Fruit fly (Drosophila melanogaster) whole organism, embryonic: ENCODE measurements around the gene BthD.

Source experiments
- Abd-B ChIP-seq: fragments of 200-800 bp; sonication (Bioruptor generic); optimal IDR thresholded peaks from 2 replicates; lab custom pipeline; 2018; ENCODE audit warnings: missing biosample characterization, mild to moderate bottlenecking, missing genetic modification characterization, moderate library complexity
- CG10565 ChIP-seq: fragments of 200-800 bp; sonication (Bioruptor generic); optimal IDR thresholded peaks from 3 replicates; lab custom pipeline; 2016; ENCODE audit warnings: missing biosample characterization, mild to moderate bottlenecking, missing genetic modification characterization
- CG11398 ChIP-seq: fragments of 200-800 bp; sonication (Bioruptor generic); optimal IDR thresholded peaks from 2 replicates; lab custom pipeline; 2016; ENCODE audit warnings: missing biosample characterization, missing genetic modification characterization
- CG11504 ChIP-seq: fragments of 200-800 bp; sonication (Bioruptor generic); optimal IDR thresholded peaks from 3 replicates; lab custom pipeline; 2019; ENCODE audit warnings: missing biosample characterization, mild to moderate bottlenecking, missing genetic modification characterization, moderate library complexity
- CG12391 ChIP-seq: fragments of 200-800 bp; sonication (Bioruptor generic); optimal IDR thresholded peaks from 3 replicates; lab custom pipeline; 2018; ENCODE audit warnings: missing biosample characterization, mild to moderate bottlenecking, missing genetic modification characterization, moderate library complexity
- CG12769 ChIP-seq: fragments of 200-800 bp; sonication (Bioruptor generic); optimal IDR thresholded peaks from 2 replicates; lab custom pipeline; 2019; ENCODE audit warnings: missing biosample characterization, mild to moderate bottlenecking, missing genetic modification characterization, moderate library complexity
- CG13894 ChIP-seq: fragments of 200-800 bp; sonication (Bioruptor generic); optimal IDR thresholded peaks from 3 replicates; lab custom pipeline; 2018; ENCODE audit warnings: missing biosample characterization, mild to moderate bottlenecking, missing genetic modification characterization, moderate library complexity
- CG15011 ChIP-seq: fragments of 200-800 bp; sonication (Bioruptor generic); optimal IDR thresholded peaks from 3 replicates; lab custom pipeline; 2018; ENCODE audit warnings: missing biosample characterization, mild to moderate bottlenecking, missing genetic modification characterization
- CG1529 ChIP-seq: fragments of 200-800 bp; sonication (Bioruptor generic); optimal IDR thresholded peaks from 3 replicates; lab custom pipeline; 2018; ENCODE audit warnings: missing biosample characterization, missing genetic modification characterization
- CG15601 ChIP-seq: fragments of 200-800 bp; sonication (Bioruptor generic); optimal IDR thresholded peaks from 3 replicates; lab custom pipeline; 2019; ENCODE audit warnings: missing biosample characterization, mild to moderate bottlenecking, missing genetic modification characterization, moderate library complexity
- CG2678 ChIP-seq: fragments of 200-800 bp; sonication (Bioruptor generic); optimal IDR thresholded peaks from 3 replicates; lab custom pipeline; 2019; ENCODE audit warnings: missing biosample characterization, mild to moderate bottlenecking, missing genetic modification characterization, moderate library complexity
- CG2712 ChIP-seq: fragments of 200-800 bp; optimal IDR thresholded peaks from 3 replicates; lab custom pipeline; 2019; ENCODE audit warnings: missing biosample characterization, mild to moderate bottlenecking, missing genetic modification characterization, moderate library complexity
- CG2889 ChIP-seq: fragments of 200-800 bp; sonication (Bioruptor generic); IDR thresholded peaks from 3 replicates; pipeline ENCODE4 v1.3.6; 2022; ENCODE audit warnings: missing biosample characterization, missing genetic modification characterization
- CG31441 ChIP-seq: fragments of 200-800 bp; sonication (Bioruptor generic); IDR thresholded peaks from 2 replicates; pipeline ENCODE4 v1.3.6; 2022; ENCODE audit warnings: missing biosample characterization, missing genetic modification characterization
- CG33213 ChIP-seq: fragments of 200-800 bp; sonication (Bioruptor generic); optimal IDR thresholded peaks from 3 replicates; lab custom pipeline; 2016; ENCODE audit warnings: missing biosample characterization, missing genetic modification characterization
- CG3726 ChIP-seq: fragments of 200-800 bp; sonication (Bioruptor generic); IDR thresholded peaks from 3 replicates; pipeline ENCODE4, ENCODE4 v1.3.6; 2022; ENCODE audit warnings: missing biosample characterization, missing genetic modification characterization
- CG42726 ChIP-seq: fragments of 200-800 bp; sonication (Bioruptor generic); IDR thresholded peaks from 2 replicates; pipeline ENCODE4 v1.3.6; 2022; ENCODE audit warnings: missing biosample characterization, missing genetic modification characterization; ENCODE audit not compliant: partially characterized antibody
- CG4328 ChIP-seq: fragments of 200-800 bp; sonication (Bioruptor generic); optimal IDR thresholded peaks from 3 replicates; lab custom pipeline; 2017; ENCODE audit warnings: missing biosample characterization, missing genetic modification reagents, missing genetic modification characterization
- CG8281 ChIP-seq: fragments of 200-800 bp; sonication (Bioruptor generic); optimal IDR thresholded peaks from 2 replicates; lab custom pipeline; 2018; ENCODE audit warnings: missing biosample characterization, mild to moderate bottlenecking, missing genetic modification characterization, moderate library complexity
- CG8290 ChIP-seq, 3 experiments: fragments of 200-800 bp; sonication (Bioruptor generic); optimal IDR thresholded peaks; 2 replicates each; lab custom pipeline; 2016 to 2019; ENCODE audit warnings: missing biosample characterization in 3 of 3, missing genetic modification characterization in 3 of 3, mild to moderate bottlenecking in 2 of 3, moderate library complexity in 1 of 3
- CG8359 ChIP-seq: fragments of 200-800 bp; sonication (Bioruptor generic); optimal IDR thresholded peaks from 2 replicates; lab custom pipeline; 2017; ENCODE audit warnings: missing biosample characterization, mild to moderate bottlenecking, missing genetic modification characterization, borderline replicate concordance
- CG9727 ChIP-seq: fragments of 200-800 bp; sonication (Bioruptor generic); optimal IDR thresholded peaks from 3 replicates; lab custom pipeline; 2017; ENCODE audit warnings: missing biosample characterization, mild to moderate bottlenecking, missing genetic modification characterization
- D19A ChIP-seq: fragments of 200-800 bp; optimal IDR thresholded peaks from 3 replicates; lab custom pipeline; 2019; ENCODE audit warnings: missing biosample characterization, mild to moderate bottlenecking, missing genetic modification characterization, moderate library complexity
- ERR ChIP-seq: fragments of 200-800 bp; sonication (Bioruptor generic); optimal IDR thresholded peaks from 2 replicates; lab custom pipeline; 2016; ENCODE audit warnings: missing biosample characterization, missing genetic modification characterization
- Jarid2 ChIP-seq: fragments of 200-800 bp; sonication (Bioruptor generic); optimal IDR thresholded peaks from 3 replicates; lab custom pipeline; 2017; ENCODE audit warnings: mild to moderate bottlenecking, missing biosample characterization, missing genetic modification reagents, missing genetic modification characterization
- Meics ChIP-seq: fragments of 200-800 bp; sonication (Bioruptor generic); optimal IDR thresholded peaks from 2 replicates; lab custom pipeline; 2017; ENCODE audit warnings: missing biosample characterization, mild to moderate bottlenecking, missing genetic modification characterization
- Myb ChIP-seq: fragments of 200-800 bp; sonication (Bioruptor generic); optimal IDR thresholded peaks from 2 replicates; lab custom pipeline; 2016; ENCODE audit warnings: missing biosample characterization, missing genetic modification characterization
- Rx ChIP-seq: fragments of 200-800 bp; sonication (Bioruptor generic); IDR thresholded peaks from 2 replicates; pipeline ENCODE4 v1.3.6; 2022; ENCODE audit warnings: missing biosample characterization, missing genetic modification characterization
- Sox100B ChIP-seq: fragments of 200-800 bp; sonication (Bioruptor generic); optimal IDR thresholded peaks from 3 replicates; lab custom pipeline; 2018; ENCODE audit warnings: missing biosample characterization, mild to moderate bottlenecking, missing genetic modification characterization
- amos ChIP-seq: fragments of 200-800 bp; sonication (Bioruptor generic); IDR thresholded peaks from 2 replicates; pipeline ENCODE4 v1.3.6; 2022; ENCODE audit warnings: missing biosample characterization, missing genetic modification characterization; ENCODE audit not compliant: partially characterized antibody
- bcd ChIP-seq: fragments of 200-800 bp; sonication (Bioruptor generic); optimal IDR thresholded peaks from 2 replicates; lab custom pipeline; 2017; ENCODE audit warnings: missing biosample characterization, mild to moderate bottlenecking, missing genetic modification characterization
- ci ChIP-seq: fragments of 200-800 bp; sonication (Bioruptor generic); IDR thresholded peaks from 3 replicates; pipeline ENCODE4 v1.3.6; 2022; ENCODE audit warnings: missing biosample characterization, missing genetic modification characterization
- crp ChIP-seq, 2 experiments: fragments of 200-800 bp; sonication (Bioruptor generic); optimal IDR thresholded peaks; 2 replicates in 1 of 2; 3 replicates in 1 of 2; lab custom pipeline; 2017; ENCODE audit warnings: missing biosample characterization in 2 of 2, missing genetic modification characterization in 2 of 2, mild to moderate bottlenecking in 1 of 2, moderate library complexity in 1 of 2
- gt ChIP-seq: fragments of 200-800 bp; sonication (Bioruptor generic); IDR thresholded peaks from 2 replicates; pipeline ENCODE4 v1.3.6; 2022; ENCODE audit warnings: missing biosample characterization, missing genetic modification characterization
- lmd ChIP-seq: fragments of 200-800 bp; sonication (Bioruptor generic); IDR thresholded peaks from 2 replicates; pipeline ENCODE4 v1.3.6; 2022; ENCODE audit warnings: missing biosample characterization, missing genetic modification characterization
- nau ChIP-seq: fragments of 200-800 bp; sonication (Bioruptor generic); optimal IDR thresholded peaks from 3 replicates; lab custom pipeline; 2017; ENCODE audit warnings: missing biosample characterization, mild to moderate bottlenecking, missing genetic modification characterization, missing genetic modification reagents
- onecut ChIP-seq: fragments of 200-800 bp; sonication (Bioruptor generic); IDR thresholded peaks from 2 replicates; pipeline ENCODE4 v1.3.6; 2022; ENCODE audit warnings: missing biosample characterization, missing genetic modification characterization
- peb ChIP-seq: fragments of 200-800 bp; sonication (Bioruptor generic); IDR thresholded peaks from 2 replicates; pipeline ENCODE4 v1.3.6; 2022; ENCODE audit warnings: missing biosample characterization, missing genetic modification characterization
- psq ChIP-seq: fragments of 200-800 bp; sonication (Bioruptor generic); optimal IDR thresholded peaks from 2 replicates; lab custom pipeline; 2017; ENCODE audit warnings: missing biosample characterization, missing genetic modification characterization
- ro ChIP-seq: fragments of 200-800 bp; sonication (Bioruptor generic); IDR thresholded peaks from 2 replicates; pipeline ENCODE4 v1.3.6; 2022; ENCODE audit warnings: missing biosample characterization, missing genetic modification characterization
- run ChIP-seq: fragments of 200-800 bp; sonication (Bioruptor generic); optimal IDR thresholded peaks from 3 replicates; lab custom pipeline; 2018; ENCODE audit warnings: missing biosample characterization, mild to moderate bottlenecking, missing genetic modification characterization
- scrt ChIP-seq: fragments of 200-800 bp; sonication (Bioruptor generic); optimal IDR thresholded peaks from 2 replicates; lab custom pipeline; 2018; ENCODE audit warnings: missing biosample characterization, mild to moderate bottlenecking, missing genetic modification characterization, moderate library complexity
- sna ChIP-seq: fragments of 200-800 bp; sonication (Bioruptor generic); IDR thresholded peaks from 2 replicates; pipeline ENCODE4 v1.3.6; 2022; ENCODE audit warnings: missing biosample characterization, missing genetic modification characterization; ENCODE audit not compliant: partially characterized antibody
- ssp ChIP-seq: fragments of 200-800 bp; sonication (Bioruptor generic); IDR thresholded peaks from 2 replicates; pipeline ENCODE4 v1.3.6; 2022; ENCODE audit warnings: missing biosample characterization, missing genetic modification characterization
- tgo ChIP-seq: fragments of 200-800 bp; sonication (Bioruptor generic); IDR thresholded peaks from 3 replicates; pipeline ENCODE4 v1.3.6; 2022; ENCODE audit warnings: missing biosample characterization, missing genetic modification characterization
- zen ChIP-seq: fragments of 200-800 bp; sonication (Bioruptor generic); optimal IDR thresholded peaks from 3 replicates; lab custom pipeline; 2018; ENCODE audit warnings: missing biosample characterization, mild to moderate bottlenecking, missing genetic modification characterization, moderate library complexity

The BthD gene

DNA sequence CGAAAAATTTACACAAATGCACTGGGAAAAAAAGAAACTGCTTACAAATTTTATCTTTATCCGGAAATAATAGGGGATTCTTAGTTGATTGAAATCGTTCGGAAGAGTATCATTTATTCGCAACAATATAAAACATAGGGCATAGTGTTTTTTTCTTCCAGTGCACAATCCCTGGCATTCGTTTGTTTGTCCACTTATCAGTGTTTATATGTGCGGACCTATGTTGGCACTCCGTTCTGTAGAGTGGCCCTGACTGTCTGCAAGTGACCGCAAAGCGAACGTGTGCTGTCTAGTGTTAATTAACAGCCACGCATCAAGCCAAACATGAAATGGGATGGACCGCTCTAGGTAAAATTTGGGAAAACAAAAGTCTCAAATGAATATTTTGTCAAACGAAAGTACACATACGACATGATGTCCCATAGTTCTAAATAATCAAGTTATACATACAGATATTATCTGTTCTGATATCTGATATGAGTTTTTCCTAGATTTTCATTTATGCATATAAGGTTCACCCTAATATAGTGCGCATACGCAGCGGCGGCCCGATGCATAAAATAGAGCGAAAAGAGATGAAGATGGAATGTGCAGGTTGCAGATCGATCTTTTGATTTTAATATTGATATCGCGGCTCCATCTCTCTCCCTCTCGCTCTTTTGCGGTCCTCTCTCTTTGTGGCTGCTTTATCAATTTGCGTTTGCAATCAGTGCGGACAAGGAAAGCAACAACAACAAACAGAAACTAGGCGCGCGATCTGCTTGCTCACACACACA lies 29.4 kb downstream of the BthD start (continued):
- TF ChIP-seq peb (GFP tag; lab: Robert Waterston, UW) (peak; percentile 62; the same call in 1 of the 2 replicates), gt (GFP tag; lab: Robert Waterston, UW) (peak; percentile 48; the same call in 1 of the 2 replicates), CG8359 (peak; percentile 70), CG42726 (no peak), Myb (GFP tag; lab: Kevin White, UChicago) (peak; percentile 88), tgo (peak; percentile 92), D19A (tag; lab: Kevin White, UChicago) (peak; percentile 88), CG31441 (peak; percentile 87), CG2712 (tag; lab: Kevin White, UChicago) (peak; percentile 90), ro (GFP tag; lab: Robert Waterston, UW) (0 out of 2 replicates have a peak, but pooled peaks have one; percentile 43), CG33213 (GFP tag; lab: Kevin White, UChicago) (peak; percentile 94), zen (peak; percentile 84), CG8290 (GFP tag; optimal IDR thresholded peaks at IDR 0.05; lab: Kevin White, UChicago) (peak; percentile 64), CG8290 (tag; optimal IDR thresholded peaks at IDR 0.05; lab: Kevin White, UChicago) (peak in 1 of 2 experiments; percentile 94), CG9727 (GFP tag; lab: Kevin White, UChicago) (peak; percentile 91), Sox100B (GFP tag; lab: Kevin White, UChicago) (peak; percentile 93), nau (GFP tag; lab: Kevin White, UChicago) (peak; percentile 86), Jarid2 (GFP tag; lab: Kevin White, UChicago) (peak; percentile 52), CG15601 (tag; lab: Kevin White, UChicago) (peak; percentile 87)

DNA sequence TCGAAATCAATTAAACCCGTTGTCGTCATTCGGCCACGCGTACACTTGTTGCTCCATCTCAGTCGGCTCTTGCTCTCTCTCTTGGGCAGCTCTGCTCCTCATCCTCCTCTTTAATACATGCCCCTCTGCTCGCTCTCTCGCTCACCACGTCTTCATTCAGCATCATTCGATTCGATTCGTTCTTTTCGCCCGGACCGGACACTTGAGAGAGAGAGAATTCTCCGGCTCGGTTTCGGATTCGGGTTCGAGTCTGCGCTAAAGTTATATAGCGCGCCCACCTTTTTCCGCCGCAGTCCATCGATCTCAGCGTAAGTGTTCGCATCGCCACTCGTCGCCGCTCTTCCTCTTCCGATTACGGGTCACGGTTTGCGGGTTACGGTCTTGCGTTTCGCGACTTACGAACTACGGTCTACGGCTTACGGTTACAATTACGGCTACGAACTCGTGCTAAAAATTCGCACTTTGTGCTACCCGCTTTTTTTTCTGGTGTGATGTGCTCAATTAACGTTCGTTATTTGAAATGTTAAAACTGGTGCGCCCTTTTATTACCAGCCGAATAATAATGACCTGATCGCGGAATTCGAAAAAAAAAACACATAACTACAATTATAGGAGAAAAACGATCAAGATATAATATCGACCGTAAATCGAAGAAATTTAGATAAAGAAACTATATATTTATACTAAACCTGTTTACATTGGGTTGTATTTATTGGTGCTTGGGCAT lies 30.1 kb downstream of the BthD start:
- TF ChIP-seq CG3726 (no peak), CG1529 (no peak), scrt (GFP tag; lab: Kevin White, UChicago) (no peak), CG8281 (no peak), CG15601 (tag; lab: Kevin White, UChicago) (no peak), ci (peak; percentile 54; the same call in 2 of the 3 replicates), CG13894 (peak; percentile 66), CG12391 (tag; lab: Kevin White, UChicago) (no peak), lmd (GFP tag; lab: Robert Waterston, UW) (no peak), Meics (no peak), Rx (GFP tag; lab: Robert Waterston, UW) (no peak), ERR (GFP tag; lab: Kevin White, UChicago) (no peak), CG15011 (GFP tag; lab: Kevin White, UChicago) (no peak), amos (peak; percentile 29; the same call in 1 of the 2 replicates), psq (GFP tag; lab: Kevin White, UChicago) (no peak), bcd (no peak), Abd-B (GFP tag; lab: Kevin White, UChicago) (no peak), CG12769 (tag; lab: Kevin White, UChicago) (peak; percentile 74), ssp (GFP tag; lab: Robert Waterston, UW) (no peak), CG4328 (GFP tag; lab: Kevin White, UChicago) (no peak), run (tag; lab: Kevin White, UChicago) (no peak), CG10565 (GFP tag; lab: Kevin White, UChicago) (no peak), crp (GFP tag; optimal IDR thresholded peaks at IDR 0.05; lab: Kevin White, UChicago) (no peak), CG11398 (GFP tag; lab: Kevin White, UChicago) (no peak), CG2678 (tag; lab: Kevin White, UChicago) (no peak), ro (GFP tag; lab: Robert Waterston, UW) (no peak), CG2889 (GFP tag; lab: Robert Waterston, UW) (no peak), onecut (GFP tag; lab: Robert Waterston, UW) (no peak), sna (GFP tag; lab: Robert Waterston, UW) (no peak), CG11504 (tag; lab: Kevin White, UChicago) (no peak)
